Fruit fly (Drosophila melanogaster) whole organism, embryonic: ENCODE results near the gene Ndae1.

Source experiments
- CG16813 ChIP-seq: fragments of 200-800 bp; sonication (Bioruptor generic); IDR thresholded peaks from 3 replicates; pipeline ENCODE4 v1.3.6; 2022; ENCODE audit warnings: missing biosample characterization, missing genetic modification characterization; ENCODE audit not compliant: partially characterized antibody
- CG2875 ChIP-seq: fragments of 200-800 bp; sonication (Bioruptor generic); optimal IDR thresholded peaks from 2 replicates; lab custom pipeline; 2017; ENCODE audit warnings: missing biosample characterization, mild to moderate bottlenecking, missing genetic modification characterization, missing genetic modification reagents
- Jarid2 ChIP-seq: fragments of 200-800 bp; sonication (Bioruptor generic); optimal IDR thresholded peaks from 3 replicates; lab custom pipeline; 2017; ENCODE audit warnings: mild to moderate bottlenecking, missing biosample characterization, missing genetic modification reagents, missing genetic modification characterization
- Lpt ChIP-seq: fragments of >200 bp; optimal IDR thresholded peaks from 2 replicates; lab custom pipeline; 2018; ENCODE audit warnings: missing biosample characterization, missing genetic modification characterization
- az2 ChIP-seq: fragments of 200-800 bp; sonication (Bioruptor generic); optimal IDR thresholded peaks from 3 replicates; lab custom pipeline; 2016; ENCODE audit warnings: missing biosample characterization, missing genetic modification characterization

DNA sequence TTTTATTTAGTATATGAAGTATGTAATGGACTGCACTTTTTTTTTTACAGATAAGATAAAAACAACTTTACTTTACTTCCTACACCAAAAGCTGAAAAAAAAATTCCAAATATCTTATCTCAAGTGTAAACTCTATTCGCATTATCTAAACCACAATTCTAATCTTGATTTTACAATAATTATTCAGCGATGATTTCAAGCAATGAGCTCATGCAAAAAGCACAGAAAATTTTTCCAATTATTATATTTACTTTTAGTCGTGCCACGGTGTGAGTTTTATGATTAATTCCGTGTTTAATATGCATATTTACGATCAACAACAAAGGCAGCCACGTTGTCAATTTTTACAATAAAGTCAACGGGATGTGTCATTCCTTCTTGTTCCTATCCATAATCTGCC lies 32.9 kb downstream of the Ndae1 start:
- TF ChIP-seq Lpt (GFP tag; lab: Kevin White, UChicago) = no peak
- TF ChIP-seq Jarid2 (GFP tag; lab: Kevin White, UChicago) = no peak
- no peak for TF ChIP-seq CG2875
- TF ChIP-seq az2 (GFP tag; lab: Kevin White, UChicago) = no peak
- TF ChIP-seq CG16813 = no peak
